Fruit fly (Drosophila melanogaster) whole organism, adult: ENCODE data around the gene CG46399.

Experiments used
- CG1620 ChIP-seq: fragments of 200-800 bp; sonication (Bioruptor generic); optimal IDR thresholded peaks from 2 replicates; lab custom pipeline; 2016; ENCODE audit warnings: missing biosample characterization, missing genetic modification characterization
- CG33017 ChIP-seq: fragments of 200-800 bp; sonication (Bioruptor generic); optimal IDR thresholded peaks from 2 replicates; lab custom pipeline; 2018; ENCODE audit warnings: missing biosample characterization, mild to moderate bottlenecking, missing genetic modification characterization, moderate library complexity
- CG7101 ChIP-seq: fragments of 200-800 bp; sonication (Bioruptor generic); optimal IDR thresholded peaks from 2 replicates; lab custom pipeline; 2018; ENCODE audit warnings: missing biosample characterization, mild to moderate bottlenecking, missing genetic modification characterization, moderate library complexity
- Crg-1 ChIP-seq: fragments of 200-800 bp; sonication (Bioruptor generic); optimal IDR thresholded peaks from 2 replicates; lab custom pipeline; 2016; ENCODE audit warnings: missing biosample characterization, missing genetic modification characterization
- Mnt ChIP-seq: fragments of 200-800 bp; sonication (Bioruptor generic); optimal IDR thresholded peaks from 2 replicates; lab custom pipeline; 2016; ENCODE audit warnings: missing biosample characterization, mild to moderate bottlenecking, missing genetic modification characterization
- cnc ChIP-seq, 2 experiments: fragments of >200 bp; optimal IDR thresholded peaks; 2 replicates each; lab custom pipeline; 2017
- kay ChIP-seq: fragments of 200-800 bp; sonication (Bioruptor generic); peaks from one replicate; lab custom pipeline; 2016; ENCODE audit warnings: missing biosample characterization, missing genetic modification characterization, borderline replicate concordance
- pad ChIP-seq: fragments of 200-800 bp; sonication (Bioruptor generic); optimal IDR thresholded peaks from 3 replicates; lab custom pipeline; 2017; ENCODE audit warnings: missing biosample characterization, missing genetic modification characterization, mild to moderate bottlenecking, moderate library complexity, missing genetic modification reagents

dm6 chrX:14883993-14884392, 24.9 kb downstream of the CG46399 start:
- TF ChIP-seq cnc (optimal IDR thresholded peaks at IDR 0.05; lab: Kevin White, UChicago): no peak
- TF ChIP-seq pad (GFP tag; lab: Kevin White, UChicago): no peak
- TF ChIP-seq CG1620 (GFP tag; lab: Kevin White, UChicago): no peak
- TF ChIP-seq Crg-1 (GFP tag; lab: Kevin White, UChicago): no peak
- TF ChIP-seq CG33017: no peak
- no peak for TF ChIP-seq Mnt (GFP tag; lab: Kevin White, UChicago)
- TF ChIP-seq CG7101 (tag; lab: Kevin White, UChicago): no peak
- no peak for TF ChIP-seq kay (GFP tag; lab: Kevin White, UChicago)
